Worm (Caenorhabditis elegans) whole organism, L3 larva: ENCODE data around the gene grl-15.

Experiments
- R02D3.7 ChIP-seq: fragments of 150-350 bp; optimal IDR thresholded peaks from 2 replicates; lab custom pipeline; 2014; ENCODE audit warnings: missing biosample characterization, missing genetic modification characterization
- ZK546.5 ChIP-seq: sonication (generic microtip); optimal IDR thresholded peaks from 2 replicates; lab custom pipeline; 2017; ENCODE audit warnings: missing biosample characterization, missing genetic modification characterization
- aly-2 ChIP-seq: fragments of 150-350 bp; optimal IDR thresholded peaks from 2 replicates; lab custom pipeline; 2014; ENCODE audit warnings: missing biosample characterization, missing genetic modification characterization
- ceh-16 ChIP-seq: sonication (generic microtip); optimal IDR thresholded peaks from 2 replicates; lab custom pipeline; 2017; ENCODE audit warnings: missing biosample characterization, missing genetic modification characterization
- ceh-28 ChIP-seq: fragments of 150-350 bp; optimal IDR thresholded peaks from 2 replicates; lab custom pipeline; 2014; ENCODE audit warnings: missing biosample characterization, missing genetic modification reagents, missing genetic modification characterization
- ceh-82 ChIP-seq: fragments of 150-350 bp; optimal IDR thresholded peaks from 2 replicates; lab custom pipeline; 2014; ENCODE audit warnings: missing biosample characterization, missing genetic modification characterization
- ceh-9 ChIP-seq: sonication (generic microtip); optimal IDR thresholded peaks from 2 replicates; lab custom pipeline; 2018; ENCODE audit warnings: missing biosample characterization, missing genetic modification characterization
- daf-12 ChIP-seq: fragments of 150-350 bp; optimal IDR thresholded peaks from 2 replicates; lab custom pipeline; 2014; ENCODE audit warnings: missing biosample characterization, missing genetic modification reagents, missing genetic modification characterization
- egl-27 ChIP-seq: sonication (generic microtip); optimal IDR thresholded peaks from 4 replicates; lab custom pipeline; 2017; ENCODE audit warnings: missing biosample characterization, missing genetic modification reagents, missing genetic modification characterization
- egl-5 ChIP-seq: fragments of 150-350 bp; optimal IDR thresholded peaks from 2 replicates; lab custom pipeline; 2017; ENCODE audit warnings: missing biosample characterization, missing genetic modification reagents, missing genetic modification characterization, inconsistent platforms
- elt-1 ChIP-seq: fragments of 150-350 bp; optimal IDR thresholded peaks from 2 replicates; lab custom pipeline; 2014; ENCODE audit warnings: missing biosample characterization, missing genetic modification characterization
- elt-2 ChIP-seq: sonication (generic microtip); optimal IDR thresholded peaks from 2 replicates; lab custom pipeline; 2016; ENCODE audit warnings: missing genetic modification reagents, mild to moderate bottlenecking, missing genetic modification characterization, missing compliant biosample characterization
- fkh-10 ChIP-seq: sonication (generic microtip); optimal IDR thresholded peaks from 2 replicates; lab custom pipeline; 2017; ENCODE audit warnings: missing biosample characterization, missing genetic modification reagents, missing genetic modification characterization
- fos-1 ChIP-seq: fragments of 150-350 bp; optimal IDR thresholded peaks from 2 replicates; lab custom pipeline; 2014; ENCODE audit warnings: missing biosample characterization, missing genetic modification characterization
- hmg-11 ChIP-seq: sonication (generic microtip); optimal IDR thresholded peaks from 2 replicates; lab custom pipeline; 2016; ENCODE audit warnings: missing genetic modification characterization, missing compliant biosample characterization
- lin-15B ChIP-seq: fragments of 150-350 bp; optimal IDR thresholded peaks from 2 replicates; lab custom pipeline; 2014; ENCODE audit warnings: missing biosample characterization, missing genetic modification characterization
- lin-39 ChIP-seq: fragments of 150-350 bp; optimal IDR thresholded peaks from 2 replicates; lab custom pipeline; 2018; ENCODE audit warnings: missing biosample characterization, missing genetic modification reagents, missing genetic modification characterization
- mdl-1 ChIP-seq: fragments of 150-350 bp; optimal IDR thresholded peaks from 2 replicates; lab custom pipeline; 2014; ENCODE audit warnings: missing biosample characterization, missing genetic modification characterization
- mml-1 ChIP-seq: fragments of 150-350 bp; sonication (generic microtip); optimal IDR thresholded peaks from 3 replicates; lab custom pipeline; 2014; ENCODE audit warnings: missing biosample characterization, missing genetic modification characterization
- nfya-1 ChIP-seq: sonication (generic microtip); optimal IDR thresholded peaks from 2 replicates; lab custom pipeline; 2017; ENCODE audit warnings: missing genetic modification characterization, mild to moderate bottlenecking, missing compliant biosample characterization, antibody characterized with exemption, moderate library complexity; ENCODE audit not compliant: insufficient read depth
- nhr-11 ChIP-seq: fragments of 150-350 bp; optimal IDR thresholded peaks from 2 replicates; lab custom pipeline; 2014; ENCODE audit warnings: missing biosample characterization, missing genetic modification characterization
- nhr-12 ChIP-seq: fragments of 150-350 bp; optimal IDR thresholded peaks from 2 replicates; lab custom pipeline; 2014; ENCODE audit warnings: missing biosample characterization, missing genetic modification characterization
- nhr-23 ChIP-seq: fragments of 150-350 bp; optimal IDR thresholded peaks from 2 replicates; lab custom pipeline; 2014; ENCODE audit warnings: missing biosample characterization, missing genetic modification reagents, missing genetic modification characterization
- nhr-237 ChIP-seq: fragments of 150-350 bp; optimal IDR thresholded peaks from 2 replicates; lab custom pipeline; 2014; ENCODE audit warnings: missing biosample characterization, missing genetic modification characterization
- nhr-25 ChIP-seq: sonication (generic microtip); optimal IDR thresholded peaks from 2 replicates; lab custom pipeline; 2017; ENCODE audit warnings: missing biosample characterization, missing genetic modification characterization
- nhr-43 ChIP-seq: sonication (generic microtip); optimal IDR thresholded peaks from 2 replicates; lab custom pipeline; 2016; ENCODE audit warnings: mild to moderate bottlenecking, missing genetic modification characterization, missing compliant biosample characterization; ENCODE audit not compliant: poor library complexity, severe bottlenecking
- nhr-67 ChIP-seq: fragments of 150-350 bp; optimal IDR thresholded peaks from 2 replicates; lab custom pipeline; 2014; ENCODE audit warnings: missing biosample characterization, missing genetic modification characterization
- pha-4 ChIP-seq: fragments of 150-350 bp; optimal IDR thresholded peaks from 2 replicates; lab custom pipeline; 2014; ENCODE audit warnings: missing biosample characterization, missing genetic modification reagents, missing genetic modification characterization
- sea-2 ChIP-seq: fragments of 150-350 bp; sonication (generic microtip); optimal IDR thresholded peaks from 4 replicates; lab custom pipeline; 2014; ENCODE audit warnings: missing biosample characterization, missing genetic modification reagents, missing genetic modification characterization
- skn-1 ChIP-seq: fragments of 150-350 bp; optimal IDR thresholded peaks from 2 replicates; lab custom pipeline; 2014; ENCODE audit warnings: missing biosample characterization, missing genetic modification characterization
- snpc-4 ChIP-seq: fragments of 150-350 bp; optimal IDR thresholded peaks from 2 replicates; lab custom pipeline; 2014; ENCODE audit warnings: missing biosample characterization, missing genetic modification characterization
- unc-62 ChIP-seq: fragments of 150-350 bp; sonication (generic microtip); optimal IDR thresholded peaks from 4 replicates; lab custom pipeline; 2014; ENCODE audit warnings: missing biosample characterization, missing genetic modification reagents, missing genetic modification characterization
- zag-1 ChIP-seq: fragments of 150-350 bp; optimal IDR thresholded peaks from 2 replicates; lab custom pipeline; 2014; ENCODE audit warnings: missing biosample characterization, missing genetic modification characterization
- ztf-11 ChIP-seq: fragments of 150-350 bp; optimal IDR thresholded peaks from 2 replicates; lab custom pipeline; 2014; ENCODE audit warnings: missing biosample characterization, missing genetic modification characterization
- ztf-4 ChIP-seq: fragments of 150-350 bp; optimal IDR thresholded peaks from 2 replicates; lab custom pipeline; 2014; ENCODE audit warnings: missing biosample characterization, missing genetic modification characterization

Gene grl-15

DNA sequence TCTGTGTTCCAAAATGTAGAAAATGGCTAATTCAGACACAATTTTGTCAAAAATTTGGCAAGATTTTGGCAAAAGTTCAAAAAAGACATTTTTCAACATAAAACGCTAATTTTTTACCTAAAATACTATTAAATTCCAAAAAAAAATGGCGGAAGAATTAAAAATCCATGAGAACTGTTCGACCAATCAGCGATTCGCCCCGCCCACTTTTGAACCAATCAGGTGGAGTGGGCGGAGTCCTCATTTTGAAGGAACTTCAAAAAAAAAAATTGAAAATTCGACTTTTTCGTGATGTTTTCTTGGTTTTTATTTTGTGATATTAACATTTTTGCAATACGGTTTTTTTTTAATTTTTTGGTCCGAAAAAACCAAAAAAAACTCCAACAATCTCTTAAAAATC is 7.9 kb downstream of the grl-15 start:
- TF ChIP-seq pha-4 (no peak), nfya-1 (tag; lab: Kevin White, UChicago) (peak; percentile 88)

DNA sequence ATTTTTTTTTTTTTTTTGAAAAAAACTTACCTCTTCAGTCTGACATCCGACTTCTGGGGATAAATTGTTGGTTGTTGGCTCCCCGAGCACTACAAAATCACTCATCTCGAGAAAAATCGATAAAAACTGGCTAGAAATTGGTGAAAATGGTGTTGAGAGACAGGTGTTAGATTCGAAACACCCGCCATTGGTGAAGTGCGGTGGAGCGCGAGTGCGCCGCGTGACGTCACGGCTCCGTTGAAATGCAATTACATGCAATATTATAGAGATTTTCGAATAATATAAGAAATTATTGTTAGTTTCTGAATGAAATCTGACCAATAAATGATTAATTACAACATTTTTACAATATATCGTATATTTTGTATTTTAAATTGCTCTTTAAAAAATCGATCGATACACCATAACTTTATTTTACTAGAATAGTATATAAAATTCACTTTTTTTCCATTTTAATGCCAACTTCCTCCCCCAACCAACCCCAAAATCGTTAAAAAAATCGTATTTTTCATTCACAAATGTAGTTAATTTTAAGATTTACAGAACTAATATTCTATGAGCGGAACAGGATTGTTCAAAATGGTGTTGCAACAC is 9.6 kb downstream of the grl-15 start, which contains the start of the genes Y75B8A.18 and Y75B8A.19:
Gene Y75B8A.18 (minus strand): TSS at position 142 of the 594 bp plus-strand sequence.
Gene Y75B8A.19 (plus strand): TSS at position 544 of the 594 bp plus-strand sequence.
- TF ChIP-seq mdl-1 (tag; lab: Kevin White, UChicago) (no peak), lin-39 (tag; lab: Kevin White, UChicago) (peak; percentile 66), elt-1 (tag; lab: Kevin White, UChicago) (no peak), ztf-11 (tag; lab: Kevin White, UChicago) (no peak), ceh-16 (tag; lab: Kevin White, UChicago) (no peak), unc-62 (GFP tag; lab: Kevin White, UChicago) (no peak), nhr-25 (peak; percentile 10), hmg-11 (tag; lab: Kevin White, UChicago) (peak; percentile 16), skn-1 (tag; lab: Kevin White, UChicago) (no peak), lin-15B (tag; lab: Kevin White, UChicago) (peak; percentile 79), pha-4 (peak; percentile 67), ceh-9 (tag; lab: Kevin White, UChicago) (no peak), snpc-4 (tag; lab: Kevin White, UChicago) (no peak), egl-5 (tag; lab: Kevin White, UChicago) (peak; percentile 13), ZK546.5 (tag; lab: Kevin White, UChicago) (no peak), fkh-10 (GFP tag; lab: Kevin White, UChicago) (peak; percentile 55), nfya-1 (tag; lab: Kevin White, UChicago) (peak; percentile 87)

DNA sequence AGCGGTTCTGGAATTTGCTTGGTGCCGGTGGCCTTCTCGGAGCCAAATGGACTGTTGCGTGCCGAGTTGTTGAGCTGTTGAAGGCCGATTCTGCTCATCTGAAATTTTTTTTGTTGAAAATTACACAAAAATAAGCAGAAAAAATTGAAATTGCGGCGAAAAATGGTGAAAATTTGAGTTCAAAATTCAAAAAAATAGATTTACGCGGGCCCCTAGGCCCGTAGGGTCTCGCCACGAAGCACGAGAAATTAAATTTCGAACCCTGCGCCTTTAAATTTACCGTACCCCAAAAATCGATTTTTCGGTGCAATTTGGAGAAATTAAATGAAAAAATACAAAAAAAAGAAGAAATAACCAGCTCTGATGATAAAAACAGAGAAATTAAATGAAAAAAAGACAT is 10.6 kb downstream of the grl-15 start, which contains the start of gene gmn-1:
Gene gmn-1 (minus strand): TSS at position 98 of the 400 bp plus-strand sequence.
- no peak for TF ChIP-seq ceh-16 (tag; lab: Kevin White, UChicago)
- no peak for TF ChIP-seq unc-62 (GFP tag; lab: Kevin White, UChicago)
- no peak for TF ChIP-seq elt-1 (tag; lab: Kevin White, UChicago)
- TF ChIP-seq sea-2 (GFP tag; lab: Kevin White, UChicago): no peak
- no peak for TF ChIP-seq ztf-4 (tag; lab: Kevin White, UChicago)

DNA sequence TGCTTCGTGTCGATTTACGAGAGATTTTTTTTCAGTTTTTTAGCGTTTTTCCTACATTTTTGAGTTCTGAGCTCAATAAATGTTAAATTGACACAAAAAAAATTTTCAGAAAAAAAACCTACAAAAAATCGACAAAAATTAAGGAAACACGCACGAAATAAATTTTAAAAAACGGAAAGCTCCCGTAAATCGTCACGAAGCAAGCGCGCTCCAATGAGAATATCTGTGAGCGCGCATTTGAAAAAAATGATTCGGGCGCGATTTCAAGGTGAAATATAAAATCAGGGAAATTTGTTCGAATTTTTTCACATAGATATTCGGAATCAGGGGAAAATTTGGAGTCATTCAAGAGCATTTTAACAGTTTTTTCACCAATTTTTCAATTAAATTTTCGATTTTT is 12.6 kb downstream of the grl-15 start:
- no peak for TF ChIP-seq daf-12
- no peak for TF ChIP-seq aly-2 (tag; lab: Kevin White, UChicago)
- no peak for TF ChIP-seq lin-15B (tag; lab: Kevin White, UChicago)
- no peak for TF ChIP-seq nhr-237 (tag; lab: Kevin White, UChicago)
- TF ChIP-seq nhr-12 (tag; lab: Kevin White, UChicago): no peak
- no peak for TF ChIP-seq egl-5 (tag; lab: Kevin White, UChicago)
- TF ChIP-seq nhr-23 (tag; lab: Kevin White, UChicago): no peak
- no peak for TF ChIP-seq egl-27
- TF ChIP-seq ZK546.5 (tag; lab: Kevin White, UChicago): no peak

DNA sequence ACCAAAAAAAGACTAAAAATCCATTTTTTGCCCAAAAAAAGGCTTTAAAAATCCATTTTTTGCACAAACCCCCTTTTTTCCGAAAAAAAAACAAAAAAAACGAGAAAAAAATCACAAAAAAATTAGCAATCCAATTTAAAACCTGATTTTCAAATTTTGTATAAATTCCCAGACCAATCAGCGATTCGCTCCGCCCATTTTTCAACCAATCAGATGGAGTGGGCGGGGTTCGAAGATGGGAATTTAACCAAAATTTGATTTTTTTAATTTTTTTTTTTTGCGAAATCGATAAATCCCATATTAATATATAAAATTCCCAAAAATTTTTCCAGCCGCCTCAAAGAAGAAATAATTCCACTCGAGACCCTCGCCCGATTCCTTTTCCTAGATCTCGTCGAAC is 14.4 kb downstream of the grl-15 start:
- TF ChIP-seq ztf-4 (tag; lab: Kevin White, UChicago) (no peak), nfya-1 (tag; lab: Kevin White, UChicago) (peak; percentile 63), fos-1 (tag; lab: Kevin White, UChicago) (no peak)

DNA sequence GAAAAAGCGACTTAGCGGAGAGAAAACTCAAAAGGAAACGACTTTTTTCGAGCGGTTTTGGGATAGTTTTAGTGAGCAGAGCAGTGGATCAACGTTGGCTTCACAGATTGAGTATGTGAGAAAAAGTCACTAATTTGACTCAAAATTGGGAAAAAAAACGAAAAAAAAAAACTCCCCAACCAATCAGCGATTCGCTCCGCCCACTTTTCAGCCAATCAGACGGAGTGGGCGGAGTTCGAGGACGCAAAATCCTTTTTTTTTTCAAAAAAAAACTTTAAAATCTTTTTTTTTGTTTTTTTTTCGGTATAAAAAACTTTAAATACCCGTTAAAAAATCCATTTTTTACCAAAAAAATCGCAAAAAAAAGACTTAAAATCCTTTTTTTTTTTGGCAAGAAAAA is 15.0 kb downstream of the grl-15 start:
- TF ChIP-seq zag-1 (no peak), fos-1 (tag; lab: Kevin White, UChicago) (no peak), nfya-1 (tag; lab: Kevin White, UChicago) (peak; percentile 61)

DNA sequence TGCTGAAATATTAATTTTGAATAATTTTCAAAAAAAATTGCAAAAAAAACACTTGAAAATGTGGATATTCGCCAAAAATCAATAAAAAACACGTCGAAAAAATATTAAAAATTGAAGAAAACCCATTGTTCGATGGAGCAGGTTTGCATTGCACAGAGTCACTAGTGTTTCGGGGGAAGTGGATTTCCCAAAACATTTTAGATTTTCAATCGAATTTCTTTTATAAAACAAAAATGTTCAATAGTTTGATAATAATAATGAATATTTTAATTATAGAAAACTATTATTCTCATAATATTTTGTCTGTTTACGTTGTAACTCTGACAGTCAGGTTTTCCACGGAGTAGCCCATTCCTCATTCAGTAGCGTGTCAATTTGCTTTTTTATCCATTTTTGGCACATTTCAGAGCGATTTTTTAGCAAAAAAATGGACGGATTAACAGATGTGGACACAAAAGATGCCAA is 17.1 kb downstream of the grl-15 start, which contains the start of the genes gex-4 and gphr-1:
Gene gex-4 (minus strand): TSS at position 2 of the 465 bp plus-strand sequence.
Gene gphr-1 (plus strand): TSS at position 415 of the 465 bp plus-strand sequence.
- TF ChIP-seq nhr-11 (tag; lab: Kevin White, UChicago) (no peak), ztf-4 (tag; lab: Kevin White, UChicago) (no peak), ceh-28 (tag; lab: Kevin White, UChicago) (no peak), mml-1 (no peak), pha-4 (peak; percentile 77), ztf-11 (tag; lab: Kevin White, UChicago) (no peak), lin-15B (tag; lab: Kevin White, UChicago) (peak; percentile 85), skn-1 (tag; lab: Kevin White, UChicago) (no peak), elt-2 (tag; lab: Kevin White, UChicago) (no peak), fkh-10 (GFP tag; lab: Kevin White, UChicago) (no peak), egl-5 (tag; lab: Kevin White, UChicago) (peak; percentile 25), lin-39 (tag; lab: Kevin White, UChicago) (no peak), snpc-4 (tag; lab: Kevin White, UChicago) (no peak), nhr-23 (tag; lab: Kevin White, UChicago) (peak; percentile 20), ceh-82 (tag; lab: Kevin White, UChicago) (no peak), nhr-43 (tag; lab: Kevin White, UChicago) (no peak), nhr-67 (tag; lab: Kevin White, UChicago) (no peak), nfya-1 (tag; lab: Kevin White, UChicago) (peak; percentile 63), R02D3.7 (no peak), unc-62 (GFP tag; lab: Kevin White, UChicago) (no peak)
